Worm (Caenorhabditis elegans) whole organism, midembryonic: ENCODE data around the gene W01C9.2.
A peak's percentile ranks its signal among the peaks of the same experiment; 100 is the strongest.

Experiments
- T22C8.4 ChIP-seq: fragments of 200-800 bp; sonication (Bioruptor generic); IDR thresholded peaks from 2 replicates; pipeline ENCODE4 v1.3.6; 2022; ENCODE audit warnings: missing genetic modification characterization, missing compliant biosample characterization
- cog-1 ChIP-seq: sonication (generic microtip); optimal IDR thresholded peaks from 2 replicates; lab custom pipeline; 2016; ENCODE audit warnings: missing genetic modification characterization, missing compliant biosample characterization
- flt-1 ChIP-seq: fragments of 200-800 bp; sonication (Bioruptor generic); IDR thresholded peaks from 2 replicates; pipeline ENCODE4 v1.3.6; 2022; ENCODE audit warnings: missing genetic modification characterization, missing compliant biosample characterization
- klf-2 ChIP-seq: fragments of 200-800 bp; sonication (Bioruptor generic); conservative IDR thresholded peaks from 2 replicates; pipeline ENCODE4 v1.3.6; 2022; ENCODE audit warnings: missing genetic modification reagents, missing genetic modification characterization, missing compliant biosample characterization
- med-1 ChIP-seq: sonication (generic microtip); optimal IDR thresholded peaks from 2 replicates; lab custom pipeline; 2017; ENCODE audit warnings: missing genetic modification characterization, mild to moderate bottlenecking, missing compliant biosample characterization, antibody characterized with exemption, missing genetic modification reagents; ENCODE audit not compliant: insufficient read depth
- ref-1 ChIP-seq: fragments of 200-800 bp; sonication (Bioruptor generic); conservative IDR thresholded peaks from 2 replicates; pipeline ENCODE4 v1.3.6; 2022; ENCODE audit warnings: missing genetic modification reagents, missing genetic modification characterization, missing compliant biosample characterization
- tab-1 ChIP-seq: fragments of 200-800 bp; sonication (Bioruptor generic); IDR thresholded peaks from 2 replicates; pipeline ENCODE4 v1.3.6; 2022; ENCODE audit warnings: missing genetic modification characterization, missing compliant biosample characterization
- ztf-23 ChIP-seq: fragments of 200-800 bp; sonication (Bioruptor generic); IDR thresholded peaks from 2 replicates; pipeline ENCODE4 v1.3.6; 2022; ENCODE audit warnings: missing genetic modification reagents, missing genetic modification characterization, missing compliant biosample characterization
- ztf-29 ChIP-seq: fragments of 200-800 bp; sonication (Bioruptor generic); IDR thresholded peaks from 2 replicates; pipeline ENCODE4 v1.3.6; 2022; ENCODE audit warnings: missing genetic modification reagents, missing genetic modification characterization, missing compliant biosample characterization

Gene W01C9.2

ce11 chrII:8546975-8547374 is 10.8 kb downstream of the W01C9.2 start:
- peak; percentile 52 for TF ChIP-seq cog-1 (tag; lab: Kevin White, UChicago)
- peak; percentile 82 for TF ChIP-seq ztf-29 (GFP tag; lab: Robert Waterston, UW)
- peak; percentile 84 for TF ChIP-seq klf-2 (GFP tag; lab: Robert Waterston, UW)
- TF ChIP-seq flt-1 (GFP tag; lab: Robert Waterston, UW), result peak; percentile 92
- peak; percentile 63; the same call in 1 of the 2 replicates for TF ChIP-seq T22C8.4 (GFP tag; lab: Robert Waterston, UW)
- peak; percentile 91 for TF ChIP-seq tab-1 (GFP tag; lab: Robert Waterston, UW)
- no peak; the same call in none of the 2 replicates for TF ChIP-seq ztf-23
- TF ChIP-seq ref-1 (GFP tag; lab: Robert Waterston, UW), result peak; percentile 90
- TF ChIP-seq med-1 (GFP tag; lab: Kevin White, UChicago), result peak; percentile 40

ce11 chrII:8551100-8551499 is 14.9 kb downstream of the W01C9.2 start:
- TF ChIP-seq klf-2 (GFP tag; lab: Robert Waterston, UW), result no peak
- no peak for TF ChIP-seq flt-1 (GFP tag; lab: Robert Waterston, UW)

- TF ChIP-seq klf-2 (GFP tag; lab: Robert Waterston, UW) (no peak), ztf-29 (GFP tag; lab: Robert Waterston, UW) (no peak), ztf-23 (no peak), flt-1 (GFP tag; lab: Robert Waterston, UW) (no peak), ref-1 (GFP tag; lab: Robert Waterston, UW) (no peak), med-1 (GFP tag; lab: Kevin White, UChicago) (no peak), cog-1 (tag; lab: Kevin White, UChicago) (no peak), tab-1 (GFP tag; lab: Robert Waterston, UW) (no peak), T22C8.4 (GFP tag; lab: Robert Waterston, UW) (no peak)
These were observed 18.4 kb downstream of the W01C9.2 start for ce11 chrII:8554568-8554967.

- TF ChIP-seq ztf-23 (no peak), tab-1 (GFP tag; lab: Robert Waterston, UW) (no peak), flt-1 (GFP tag; lab: Robert Waterston, UW) (no peak), ztf-29 (GFP tag; lab: Robert Waterston, UW) (no peak), T22C8.4 (GFP tag; lab: Robert Waterston, UW) (no peak), med-1 (GFP tag; lab: Kevin White, UChicago) (no peak), klf-2 (GFP tag; lab: Robert Waterston, UW) (no peak), cog-1 (tag; lab: Kevin White, UChicago) (no peak), ref-1 (GFP tag; lab: Robert Waterston, UW) (no peak)
These were observed 20.0 kb downstream of the W01C9.2 start, which contains the start of gene glb-27 for ce11 chrII:8556166-8556565. Gene glb-27, minus strand, starts transcription at chrII:8556266.

- TF ChIP-seq ref-1 (GFP tag; lab: Robert Waterston, UW) (no peak), cog-1 (tag; lab: Kevin White, UChicago) (no peak), tab-1 (GFP tag; lab: Robert Waterston, UW) (no peak), med-1 (GFP tag; lab: Kevin White, UChicago) (no peak), klf-2 (GFP tag; lab: Robert Waterston, UW) (no peak), T22C8.4 (GFP tag; lab: Robert Waterston, UW) (no peak), ztf-23 (no peak), ztf-29 (GFP tag; lab: Robert Waterston, UW) (no peak)
These were observed 23.0 kb downstream of the W01C9.2 start for ce11 chrII:8559188-8559587.

- peak; percentile 97 for TF ChIP-seq cog-1 (tag; lab: Kevin White, UChicago)
- no peak for TF ChIP-seq med-1 (GFP tag; lab: Kevin White, UChicago)
- TF ChIP-seq T22C8.4 (GFP tag; lab: Robert Waterston, UW), result peak; percentile 52
- peak; percentile 92 for TF ChIP-seq ztf-23
- TF ChIP-seq tab-1 (GFP tag; lab: Robert Waterston, UW), result peak; percentile 24; the same call in 1 of the 2 replicates
- peak; percentile 89 for TF ChIP-seq flt-1 (GFP tag; lab: Robert Waterston, UW)
- TF ChIP-seq klf-2 (GFP tag; lab: Robert Waterston, UW), result 0 out of 2 replicates have a peak, but pooled peaks have one; percentile 51
- peak; percentile 46 for TF ChIP-seq ref-1 (GFP tag; lab: Robert Waterston, UW)
- TF ChIP-seq ztf-29 (GFP tag; lab: Robert Waterston, UW), result peak; percentile 16; the same call in 1 of the 2 replicates
These were observed 25.1 kb downstream of the W01C9.2 start, which contains the start of gene iff-2 for ce11 chrII:8561227-8561626. Gene iff-2, minus strand, starts transcription at chrII:8561367.

ce11 chrII:8562002-8562401 is 25.8 kb downstream of the W01C9.2 start, which contains the start of gene F54C9.14:
Gene F54C9.14, plus strand, starts transcription at chrII:8562302.
- TF ChIP-seq tab-1 (GFP tag; lab: Robert Waterston, UW) (no peak), klf-2 (GFP tag; lab: Robert Waterston, UW) (no peak), T22C8.4 (GFP tag; lab: Robert Waterston, UW) (no peak)

- TF ChIP-seq med-1 (GFP tag; lab: Kevin White, UChicago) (no peak), ref-1 (GFP tag; lab: Robert Waterston, UW) (no peak), klf-2 (GFP tag; lab: Robert Waterston, UW) (no peak), ztf-23 (no peak), flt-1 (GFP tag; lab: Robert Waterston, UW) (no peak), cog-1 (tag; lab: Kevin White, UChicago) (no peak)
These were observed 29.9 kb downstream of the W01C9.2 start, which contains the start of gene stc-1 for ce11 chrII:8566039-8566438. Gene stc-1, minus strand, starts transcription at chrII:8566139.

- TF ChIP-seq cog-1 (tag; lab: Kevin White, UChicago), result no peak
- no peak for TF ChIP-seq T22C8.4 (GFP tag; lab: Robert Waterston, UW)
- TF ChIP-seq klf-2 (GFP tag; lab: Robert Waterston, UW), result no peak
- TF ChIP-seq flt-1 (GFP tag; lab: Robert Waterston, UW), result no peak
- no peak for TF ChIP-seq ref-1 (GFP tag; lab: Robert Waterston, UW)
- TF ChIP-seq ztf-23, result no peak
- TF ChIP-seq med-1 (GFP tag; lab: Kevin White, UChicago), result no peak
- no peak for TF ChIP-seq ztf-29 (GFP tag; lab: Robert Waterston, UW)
- no peak for TF ChIP-seq tab-1 (GFP tag; lab: Robert Waterston, UW)
These were observed 30.7 kb downstream of the W01C9.2 start, which contains the start of gene F54C9.3 for ce11 chrII:8566806-8567266. Gene F54C9.3, minus strand, starts transcription at chrII:8566856.
